Worm (Caenorhabditis elegans) whole organism, L4/young adult: ENCODE results near the gene F52B10.3.

Experiments used
- W03F9.2 ChIP-seq: fragments of 150-350 bp; optimal IDR thresholded peaks from 2 replicates; lab custom pipeline; 2014; ENCODE audit warnings: missing biosample characterization, missing genetic modification characterization
- dao-5 ChIP-seq: sonication (generic microtip); optimal IDR thresholded peaks from 2 replicates; lab custom pipeline; 2016; ENCODE audit warnings: missing genotype, missing genetic modification characterization, moderate library complexity, missing compliant biosample characterization

- no peak for TF ChIP-seq W03F9.2
- no peak for TF ChIP-seq dao-5 (tag; lab: Kevin White, UChicago)
Observed at ce11 chrX:2909227-2909626, 11.1 kb upstream of the F52B10.3 start, which contains the start of gene nmy-1.
